Worm (Caenorhabditis elegans): Measurements from ENCODE around the gene K01A6.8.

ce11 chrIV:11718653-11719052 lies 18.5 kb downstream of the K01A6.8 start:
- no peak for TF ChIP-seq mep-1 (tag; optimal IDR thresholded peaks at IDR 0.05)
- no peak for TF ChIP-seq nhr-28 (tag; optimal IDR thresholded peaks at IDR 0.05)
- TF ChIP-seq bed-3 (GFP tag; optimal IDR thresholded peaks at IDR 0.05), result no peak
- no peak for TF ChIP-seq ceh-43 (GFP tag; optimal IDR thresholded peaks at IDR 0.05)
- no peak for TF ChIP-seq unc-39 (tag; optimal IDR thresholded peaks at IDR 0.05)
- TF ChIP-seq lsy-2 (tag; optimal IDR thresholded peaks at IDR 0.05), result no peak
- no peak for TF ChIP-seq unc-62 (GFP tag; optimal IDR thresholded peaks at IDR 0.05)
- TF ChIP-seq elt-3 (tag; optimal IDR thresholded peaks at IDR 0.05), result no peak
